Fruit fly (Drosophila melanogaster) whole organism, embryonic: ENCODE results near the gene CG14088.

ENCODE experiments used
- Antp ChIP-seq: fragments of 200-800 bp; sonication (Bioruptor generic); optimal IDR thresholded peaks from 3 replicates; lab custom pipeline; 2016; ENCODE audit warnings: missing biosample characterization, missing genetic modification characterization
- B-H1 ChIP-seq: fragments of 200-800 bp; sonication (Bioruptor generic); IDR thresholded peaks from 3 replicates; pipeline ENCODE4 v1.3.6; 2022; ENCODE audit warnings: missing biosample characterization, missing genetic modification characterization
- CG10431 ChIP-seq: fragments of 200-800 bp; sonication (Bioruptor generic); optimal IDR thresholded peaks from 3 replicates; lab custom pipeline; 2018; ENCODE audit warnings: missing biosample characterization, mild to moderate bottlenecking, missing genetic modification characterization
- CG10654 ChIP-seq: fragments of 200-800 bp; sonication (Bioruptor generic); optimal IDR thresholded peaks from 2 replicates; lab custom pipeline; 2016; ENCODE audit warnings: missing biosample characterization, missing genetic modification characterization
- CG11085 ChIP-seq: fragments of 200-800 bp; sonication (Bioruptor generic); IDR thresholded peaks from 2 replicates; pipeline ENCODE4 v1.3.6; 2022; ENCODE audit warnings: missing biosample characterization, missing genetic modification characterization
- CG11398 ChIP-seq: fragments of 200-800 bp; sonication (Bioruptor generic); optimal IDR thresholded peaks from 2 replicates; lab custom pipeline; 2016; ENCODE audit warnings: missing biosample characterization, missing genetic modification characterization
- CG12236 ChIP-seq: fragments of 200-800 bp; sonication (Bioruptor generic); optimal IDR thresholded peaks from 2 replicates; lab custom pipeline; 2016; ENCODE audit warnings: missing biosample characterization, missing genetic modification characterization
- CG13123 ChIP-seq: fragments of 200-800 bp; sonication (Bioruptor generic); optimal IDR thresholded peaks from 2 replicates; lab custom pipeline; 2016; ENCODE audit warnings: missing biosample characterization, missing genetic modification characterization
- CG14710 ChIP-seq: fragments of 200-800 bp; sonication (Bioruptor generic); optimal IDR thresholded peaks from 3 replicates; lab custom pipeline; 2019; ENCODE audit warnings: missing biosample characterization, mild to moderate bottlenecking, missing genetic modification characterization, moderate library complexity
- CG17912 ChIP-seq: fragments of 200-800 bp; sonication (Bioruptor generic); optimal IDR thresholded peaks from 2 replicates; lab custom pipeline; 2018; ENCODE audit warnings: missing biosample characterization, mild to moderate bottlenecking, missing genetic modification characterization
- CG18764 ChIP-seq: fragments of 200-800 bp; sonication (Bioruptor generic); optimal IDR thresholded peaks from 3 replicates; lab custom pipeline; 2016; ENCODE audit warnings: missing biosample characterization, missing genetic modification characterization
- CG2202 ChIP-seq: fragments of 200-800 bp; sonication (Bioruptor generic); optimal IDR thresholded peaks from 2 replicates; lab custom pipeline; 2018; ENCODE audit warnings: missing biosample characterization, mild to moderate bottlenecking, missing genetic modification characterization
- CG30403 ChIP-seq: fragments of 200-800 bp; sonication (Bioruptor generic); optimal IDR thresholded peaks from 3 replicates; lab custom pipeline; 2016; ENCODE audit warnings: missing biosample characterization, missing genetic modification characterization
- CG3407 ChIP-seq: fragments of 200-800 bp; sonication (Bioruptor generic); optimal IDR thresholded peaks from 2 replicates; lab custom pipeline; 2018; ENCODE audit warnings: missing biosample characterization, mild to moderate bottlenecking, missing genetic modification characterization
- CG4360 ChIP-seq: fragments of 200-800 bp; sonication (Bioruptor generic); IDR thresholded peaks from 2 replicates; pipeline ENCODE4 v1.3.6; 2022; ENCODE audit warnings: missing biosample characterization, missing genetic modification characterization
- CG43689 ChIP-seq: fragments of 200-800 bp; sonication (Bioruptor generic); IDR thresholded peaks from 2 replicates; pipeline ENCODE4 v1.3.6; 2022; ENCODE audit warnings: missing biosample characterization, missing genetic modification characterization
- CG4820 ChIP-seq: fragments of 200-800 bp; sonication (Bioruptor generic); optimal IDR thresholded peaks from 3 replicates; lab custom pipeline; 2016; ENCODE audit warnings: missing biosample characterization, missing genetic modification characterization
- CG6175 ChIP-seq: fragments of 200-800 bp; sonication (Bioruptor generic); IDR thresholded peaks from 3 replicates; pipeline ENCODE4 v1.3.6; 2022; ENCODE audit warnings: missing biosample characterization, missing genetic modification characterization
- CG6683 ChIP-seq: fragments of 200-800 bp; sonication (Bioruptor generic); optimal IDR thresholded peaks from 2 replicates; lab custom pipeline; 2017; ENCODE audit warnings: missing biosample characterization, mild to moderate bottlenecking, missing genetic modification characterization, missing genetic modification reagents
- CG8359 ChIP-seq: fragments of 200-800 bp; sonication (Bioruptor generic); optimal IDR thresholded peaks from 2 replicates; lab custom pipeline; 2017; ENCODE audit warnings: missing biosample characterization, mild to moderate bottlenecking, missing genetic modification characterization, borderline replicate concordance
- CG8478 ChIP-seq: fragments of >200 bp; optimal IDR thresholded peaks from 2 replicates; lab custom pipeline; 2018
- Doc2 ChIP-seq: fragments of 200-800 bp; sonication (Bioruptor generic); IDR thresholded peaks from 2 replicates; pipeline ENCODE4 v1.3.6; 2022; ENCODE audit warnings: missing biosample characterization, missing genetic modification characterization
- Dref ChIP-seq: fragments of 200-800 bp; sonication (Bioruptor generic); IDR thresholded peaks from 2 replicates; pipeline ENCODE4 v1.3.6; 2022; ENCODE audit warnings: missing biosample characterization, missing genetic modification characterization
- E2f1 ChIP-seq: fragments of 200-800 bp; sonication (Bioruptor generic); IDR thresholded peaks from 2 replicates; pipeline ENCODE4 v1.3.6; 2022; ENCODE audit warnings: missing biosample characterization, missing genetic modification characterization
- E2f2 ChIP-seq: fragments of 200-800 bp; sonication (Bioruptor generic); IDR thresholded peaks from 2 replicates; pipeline ENCODE4 v1.3.6; 2022; ENCODE audit warnings: missing biosample characterization, missing genetic modification characterization
- HHEX ChIP-seq: fragments of 200-800 bp; sonication (Bioruptor generic); optimal IDR thresholded peaks from 3 replicates; lab custom pipeline; 2017; ENCODE audit warnings: missing biosample characterization, mild to moderate bottlenecking, missing genetic modification characterization, missing genetic modification reagents
- Hr78 ChIP-seq, 2 experiments: fragments of 200-800 bp in 1 of 2; fragments of >200 bp in 1 of 2; sonication (Bioruptor generic) in 1 of 2; optimal IDR thresholded peaks; 2 replicates each; lab custom pipeline; 2017 to 2019; ENCODE audit warnings: missing biosample characterization in 2 of 2, missing genetic modification characterization in 2 of 2, mild to moderate bottlenecking in 1 of 2, moderate library complexity in 1 of 2
- MESR4 ChIP-seq: fragments of 200-800 bp; sonication (Bioruptor generic); optimal IDR thresholded peaks from 2 replicates; lab custom pipeline; 2018; ENCODE audit warnings: missing biosample characterization, mild to moderate bottlenecking, missing genetic modification characterization, moderate library complexity
- Med ChIP-seq: fragments of 200-800 bp; sonication (Bioruptor generic); peaks from one replicate; lab custom pipeline; 2016; ENCODE audit warnings: missing biosample characterization, missing genetic modification characterization, mild to moderate bottlenecking, inconsistent platforms, moderate library complexity
- Myb ChIP-seq: fragments of 200-800 bp; sonication (Bioruptor generic); optimal IDR thresholded peaks from 2 replicates; lab custom pipeline; 2016; ENCODE audit warnings: missing biosample characterization, missing genetic modification characterization
- Nf-YA ChIP-seq: fragments of 200-800 bp; sonication (Bioruptor generic); IDR thresholded peaks from 2 replicates; pipeline ENCODE4 v1.3.6; 2022; ENCODE audit warnings: missing biosample characterization, missing genetic modification characterization
- PHDP ChIP-seq: fragments of 200-800 bp; sonication (Bioruptor generic); optimal IDR thresholded peaks from 3 replicates; lab custom pipeline; 2018; ENCODE audit warnings: missing biosample characterization, mild to moderate bottlenecking, missing genetic modification characterization, moderate library complexity
- Sox100B ChIP-seq: fragments of 200-800 bp; sonication (Bioruptor generic); optimal IDR thresholded peaks from 3 replicates; lab custom pipeline; 2018; ENCODE audit warnings: missing biosample characterization, mild to moderate bottlenecking, missing genetic modification characterization
- ato ChIP-seq: fragments of 200-800 bp; sonication (Bioruptor generic); IDR thresholded peaks from 2 replicates; pipeline ENCODE4 v1.3.6; 2022; ENCODE audit warnings: missing biosample characterization, missing genetic modification characterization; ENCODE audit not compliant: partially characterized antibody
- bsh ChIP-seq, 2 experiments: fragments of 200-800 bp; sonication (Bioruptor generic); optimal IDR thresholded peaks; 2 replicates each; lab custom pipeline; 2017 to 2018; ENCODE audit warnings: mild to moderate bottlenecking in 2 of 2, missing biosample characterization in 2 of 2, missing genetic modification characterization in 2 of 2, moderate library complexity in 1 of 2
- cato ChIP-seq: fragments of 200-800 bp; sonication (Bioruptor generic); optimal IDR thresholded peaks from 2 replicates; lab custom pipeline; 2016; ENCODE audit warnings: missing biosample characterization, missing genetic modification characterization, borderline replicate concordance
- chm ChIP-seq: fragments of 200-800 bp; sonication (Bioruptor generic); IDR thresholded peaks from 2 replicates; pipeline ENCODE4 v1.3.6; 2022; ENCODE audit warnings: missing biosample characterization, missing genetic modification characterization
- croc ChIP-seq: fragments of 200-800 bp; sonication (Bioruptor generic); conservative IDR thresholded peaks from 3 replicates; pipeline ENCODE4 v1.3.6; 2022; ENCODE audit warnings: missing biosample characterization, missing genetic modification characterization
- emc ChIP-seq: fragments of 200-800 bp; sonication (Bioruptor generic); optimal IDR thresholded peaks from 2 replicates; lab custom pipeline; 2016; ENCODE audit warnings: missing biosample characterization, missing genetic modification characterization
- fru ChIP-seq: fragments of >200 bp; optimal IDR thresholded peaks from 2 replicates; lab custom pipeline; 2017
- gsb-n ChIP-seq: fragments of 200-800 bp; sonication (Bioruptor generic); optimal IDR thresholded peaks from 3 replicates; lab custom pipeline; 2018; ENCODE audit warnings: missing biosample characterization, mild to moderate bottlenecking, missing genetic modification characterization
- hth ChIP-seq: fragments of >200 bp; optimal IDR thresholded peaks from 2 replicates; lab custom pipeline; 2017; ENCODE audit warnings: inconsistent platforms
- ind ChIP-seq: fragments of 200-800 bp; sonication (Bioruptor generic); optimal IDR thresholded peaks from 3 replicates; lab custom pipeline; 2016; ENCODE audit warnings: missing biosample characterization, missing genetic modification characterization
- lilli ChIP-seq: fragments of 200-800 bp; sonication (Bioruptor generic); optimal IDR thresholded peaks from 3 replicates; lab custom pipeline; 2016; ENCODE audit warnings: missing biosample characterization, missing genetic modification characterization
- nerfin-2 ChIP-seq: fragments of 200-800 bp; sonication (Bioruptor generic); IDR thresholded peaks from 2 replicates; pipeline ENCODE4 v1.3.6; 2022; ENCODE audit warnings: missing biosample characterization, missing genetic modification characterization; ENCODE audit not compliant: partially characterized antibody
- sc ChIP-seq, 3 experiments: fragments of >200 bp in 2 of 3; fragments of 200-800 bp in 1 of 3; sonication (Bioruptor generic) in 1 of 3; optimal IDR thresholded peaks; 2 replicates in 2 of 3; 3 replicates in 1 of 3; lab custom pipeline; 2017; ENCODE audit warnings: mild to moderate bottlenecking in 1 of 3, missing biosample characterization in 1 of 3, missing genetic modification characterization in 1 of 3, missing genetic modification reagents in 1 of 3
- sens-2 ChIP-seq: fragments of 200-800 bp; sonication (Bioruptor generic); IDR thresholded peaks from 2 replicates; pipeline ENCODE4 v1.3.6; 2022; ENCODE audit warnings: missing biosample characterization, missing genetic modification characterization
- sug ChIP-seq: fragments of 200-800 bp; optimal IDR thresholded peaks from 2 replicates; lab custom pipeline; 2019; ENCODE audit warnings: missing biosample characterization, mild to moderate bottlenecking, missing genetic modification characterization, moderate library complexity
- ttk ChIP-seq: fragments of 200-800 bp; sonication (Bioruptor generic); IDR thresholded peaks from 2 replicates; pipeline ENCODE4 v2.1.2; 2022; ENCODE audit warnings: missing biosample characterization, missing genetic modification characterization
- tup ChIP-seq: fragments of 200-800 bp; sonication (Bioruptor generic); optimal IDR thresholded peaks from 2 replicates; lab custom pipeline; 2016; ENCODE audit warnings: missing biosample characterization, mild to moderate bottlenecking, missing genetic modification characterization, moderate library complexity
- wor ChIP-seq: fragments of 200-800 bp; sonication (Bioruptor generic); IDR thresholded peaks from 2 replicates; pipeline ENCODE4 v1.3.6; 2022; ENCODE audit warnings: missing biosample characterization, missing genetic modification characterization

CG14088 gene

dm6 chr3L:19264141-19264487 is 6.3 kb downstream of the CG14088 start, which contains the start of gene Max (continued):
- TF ChIP-seq Nf-YA (peak; percentile 52), CG8478 (no peak), tup (GFP tag; lab: Kevin White, UChicago) (no peak), emc (no peak), CG4820 (GFP tag; lab: Kevin White, UChicago) (peak; percentile 13), CG14710 (peak; percentile 99), cato (GFP tag; lab: Kevin White, UChicago) (peak; percentile 8), E2f1 (GFP tag; lab: Robert Waterston, UW) (peak; percentile 57), hth (lab: Kevin White, UChicago) (no peak), lilli (GFP tag; lab: Kevin White, UChicago) (peak; percentile 59), CG17912 (peak; percentile 50), chm (GFP tag; lab: Robert Waterston, UW) (peak; percentile 58; the same call in 1 of the 2 replicates), Sox100B (GFP tag; lab: Kevin White, UChicago) (no peak), CG10431 (GFP tag; lab: Kevin White, UChicago) (no peak), CG18764 (GFP tag; lab: Kevin White, UChicago) (peak; percentile 70), CG6175 (GFP tag; lab: Robert Waterston, UW) (no peak; the same call in 2 of the 3 replicates), Doc2 (GFP tag; lab: Robert Waterston, UW) (no peak), nerfin-2 (GFP tag; lab: Robert Waterston, UW) (no peak), ato (no peak), sens-2 (GFP tag; lab: Robert Waterston, UW) (0 out of 2 replicates have a peak, but pooled peaks have one; percentile 20), CG6683 (peak; percentile 26), CG3407 (GFP tag; lab: Kevin White, UChicago) (peak; percentile 43), CG8359 (GFP tag; lab: Kevin White, UChicago) (no peak), CG2202 (tag; lab: Kevin White, UChicago) (peak; percentile 8), Myb (no peak), ttk (GFP tag; lab: Robert Waterston, UW) (0 out of 2 replicates have a peak, but pooled peaks have one; percentile 31), CG10654 (peak; percentile 73), HHEX (GFP tag; lab: Kevin White, UChicago) (peak; percentile 39), CG11085 (GFP tag; lab: Robert Waterston, UW) (no peak), CG30403 (GFP tag; lab: Kevin White, UChicago) (peak; percentile 66), gsb-n (tag; lab: Kevin White, UChicago) (peak; percentile 53), sug (peak; percentile 76), CG11398 (GFP tag; lab: Kevin White, UChicago) (no peak), Med (GFP tag; lab: Kevin White, UChicago) (peak; percentile 81), B-H1 (GFP tag; lab: Robert Waterston, UW) (peak; percentile 63), CG43689 (GFP tag; lab: Robert Waterston, UW) (no peak), MESR4 (peak; percentile 53), Hr78 (GFP tag; optimal IDR thresholded peaks at IDR 0.05; lab: Kevin White, UChicago) (peak in 1 of 2 experiments; percentile 96), Dref (GFP tag; lab: Robert Waterston, UW) (no peak), fru (no peak), croc (GFP tag; lab: Robert Waterston, UW) (no peak), PHDP (peak; percentile 83), bsh (GFP tag; optimal IDR thresholded peaks at IDR 0.05; lab: Kevin White, UChicago) (peak in 1 of 2 experiments; percentile 73), sc (optimal IDR thresholded peaks at IDR 0.05; lab: Kevin White, UChicago) (no peak), sc (GFP tag; optimal IDR thresholded peaks at IDR 0.05; lab: Kevin White, UChicago) (peak; percentile 17), E2f2 (GFP tag; lab: Robert Waterston, UW) (peak; percentile 55; the same call in 1 of the 2 replicates), ind (GFP tag; lab: Kevin White, UChicago) (peak; percentile 63), wor (GFP tag; lab: Robert Waterston, UW) (0 out of 2 replicates have a peak, but pooled peaks have one; percentile 17), Antp (GFP tag; lab: Kevin White, UChicago) (no peak), CG4360 (GFP tag; lab: Robert Waterston, UW) (no peak), CG12236 (GFP tag; lab: Kevin White, UChicago) (no peak), CG13123 (GFP tag; lab: Kevin White, UChicago) (peak; percentile 52)
